Worm (Caenorhabditis elegans) whole organism, early embryonic: ENCODE measurements around the gene gpr-2.

Experiments used
- ama-1 ChIP-seq: fragments of 150-350 bp; optimal IDR thresholded peaks from 2 replicates; lab custom pipeline; 2014
- flt-1 ChIP-seq: fragments of 200-800 bp; sonication (Bioruptor generic); IDR thresholded peaks from 2 replicates; pipeline ENCODE4 v1.3.6; 2022; ENCODE audit warnings: missing genetic modification characterization, missing compliant biosample characterization
- hmg-4 ChIP-seq: fragments of 200-800 bp; sonication (Bioruptor generic); optimal IDR thresholded peaks from 2 replicates; lab custom pipeline; 2018; ENCODE audit warnings: mild to moderate bottlenecking, missing genetic modification characterization, missing compliant biosample characterization

ce11 chrIII:9359060-9359459 is 33.9 kb downstream of the gpr-2 start, which contains the start of gene K04H4.5:
- TF ChIP-seq ama-1 (lab: Kevin White, UChicago) (no peak), hmg-4 (GFP tag; lab: Kevin White, UChicago) (no peak), flt-1 (no peak)
